Fruit fly (Drosophila melanogaster) whole organism, embryonic: ENCODE measurements around the gene CG14082.
A peak's percentile ranks its signal among the peaks of the same experiment; 100 is the strongest.

Source experiments
- Asciz ChIP-seq: fragments of 200-800 bp; sonication (Bioruptor generic); optimal IDR thresholded peaks from 2 replicates; lab custom pipeline; 2017; ENCODE audit warnings: missing biosample characterization, mild to moderate bottlenecking, missing genetic modification characterization, missing genetic modification reagents
- BEAF-32 ChIP-seq: fragments of 200-800 bp; sonication (Bioruptor generic); optimal IDR thresholded peaks from 3 replicates; lab custom pipeline; 2017; ENCODE audit warnings: missing biosample characterization, missing genetic modification characterization, mild to moderate bottlenecking, moderate library complexity, missing genetic modification reagents
- CG10321 ChIP-seq: fragments of 200-800 bp; sonication (Bioruptor generic); IDR thresholded peaks from 2 replicates; pipeline ENCODE4 v1.3.6; 2022; ENCODE audit warnings: missing biosample characterization, missing genetic modification characterization
- CG10959 ChIP-seq: fragments of 200-800 bp; sonication (Bioruptor generic); IDR thresholded peaks from 2 replicates; pipeline ENCODE4 v1.3.6; 2022; ENCODE audit warnings: missing biosample characterization, missing genetic modification characterization
- CG11085 ChIP-seq: fragments of 200-800 bp; sonication (Bioruptor generic); IDR thresholded peaks from 2 replicates; pipeline ENCODE4 v1.3.6; 2022; ENCODE audit warnings: missing biosample characterization, missing genetic modification characterization
- CG12071 ChIP-seq: fragments of 200-800 bp; sonication (Bioruptor generic); optimal IDR thresholded peaks from 3 replicates; lab custom pipeline; 2018; ENCODE audit warnings: missing biosample characterization, mild to moderate bottlenecking, missing genetic modification characterization
- CG1647 ChIP-seq: fragments of 200-800 bp; sonication (Bioruptor generic); optimal IDR thresholded peaks from 3 replicates; lab custom pipeline; 2016; ENCODE audit warnings: missing biosample characterization, missing genetic modification characterization
- CG17328 ChIP-seq: fragments of 200-800 bp; sonication (Bioruptor generic); IDR thresholded peaks from 2 replicates; pipeline ENCODE4 v1.3.6; 2022; ENCODE audit warnings: missing biosample characterization, missing genetic modification characterization
- CG2116 ChIP-seq: fragments of 200-800 bp; sonication (Bioruptor generic); optimal IDR thresholded peaks from 3 replicates; lab custom pipeline; 2018; ENCODE audit warnings: missing biosample characterization, mild to moderate bottlenecking, missing genetic modification characterization
- CG2678 ChIP-seq: fragments of 200-800 bp; sonication (Bioruptor generic); optimal IDR thresholded peaks from 3 replicates; lab custom pipeline; 2019; ENCODE audit warnings: missing biosample characterization, mild to moderate bottlenecking, missing genetic modification characterization, moderate library complexity
- CG2712 ChIP-seq: fragments of 200-800 bp; optimal IDR thresholded peaks from 3 replicates; lab custom pipeline; 2019; ENCODE audit warnings: missing biosample characterization, mild to moderate bottlenecking, missing genetic modification characterization, moderate library complexity
- CG30020 ChIP-seq: fragments of 200-800 bp; optimal IDR thresholded peaks from 2 replicates; lab custom pipeline; 2019; ENCODE audit warnings: missing biosample characterization, mild to moderate bottlenecking, missing genetic modification characterization, moderate library complexity
- CG30403 ChIP-seq: fragments of 200-800 bp; sonication (Bioruptor generic); optimal IDR thresholded peaks from 3 replicates; lab custom pipeline; 2016; ENCODE audit warnings: missing biosample characterization, missing genetic modification characterization
- CG3065 ChIP-seq: fragments of 200-800 bp; sonication (Bioruptor generic); optimal IDR thresholded peaks from 2 replicates; lab custom pipeline; 2016; ENCODE audit warnings: missing biosample characterization, missing genetic modification characterization
- CG3163 ChIP-seq: fragments of 200-800 bp; sonication (Bioruptor generic); optimal IDR thresholded peaks from 3 replicates; lab custom pipeline; 2016; ENCODE audit warnings: missing biosample characterization, missing genetic modification characterization
- CG32767 ChIP-seq: fragments of 200-800 bp; sonication (Bioruptor generic); IDR thresholded peaks from 2 replicates; pipeline ENCODE4 v1.3.6; 2022; ENCODE audit warnings: missing biosample characterization, missing genetic modification characterization
- CG32772 ChIP-seq: fragments of 200-800 bp; sonication (Bioruptor generic); IDR thresholded peaks from 2 replicates; pipeline ENCODE4 v1.3.6; 2022; ENCODE audit warnings: missing biosample characterization, missing genetic modification characterization
- CG42726 ChIP-seq: fragments of 200-800 bp; sonication (Bioruptor generic); IDR thresholded peaks from 2 replicates; pipeline ENCODE4 v1.3.6; 2022; ENCODE audit warnings: missing biosample characterization, missing genetic modification characterization; ENCODE audit not compliant: partially characterized antibody
- CG4360 ChIP-seq: fragments of 200-800 bp; sonication (Bioruptor generic); IDR thresholded peaks from 2 replicates; pipeline ENCODE4 v1.3.6; 2022; ENCODE audit warnings: missing biosample characterization, missing genetic modification characterization
- CG4854 ChIP-seq: fragments of 200-800 bp; sonication (Bioruptor generic); optimal IDR thresholded peaks from 2 replicates; lab custom pipeline; 2016; ENCODE audit warnings: missing biosample characterization, missing genetic modification characterization, inconsistent platforms
- CG8944 ChIP-seq: fragments of 200-800 bp; sonication (Bioruptor generic); optimal IDR thresholded peaks from 3 replicates; lab custom pipeline; 2016; ENCODE audit warnings: missing biosample characterization, missing genetic modification characterization
- CG9437 ChIP-seq: fragments of 200-800 bp; sonication (Bioruptor generic); optimal IDR thresholded peaks from 2 replicates; lab custom pipeline; 2018; ENCODE audit warnings: missing biosample characterization, mild to moderate bottlenecking, missing genetic modification characterization
- Dad ChIP-seq: fragments of 200-800 bp; sonication (Bioruptor generic); optimal IDR thresholded peaks from 3 replicates; lab custom pipeline; 2016; ENCODE audit warnings: missing biosample characterization, missing genetic modification characterization
- Dll ChIP-seq: fragments of 200-800 bp; sonication (Bioruptor generic); IDR thresholded peaks from 4 replicates; pipeline ENCODE4 v1.3.6; 2022; ENCODE audit warnings: missing biosample characterization, missing genetic modification characterization; ENCODE audit not compliant: partially characterized antibody
- HLH4C ChIP-seq: fragments of 200-800 bp; sonication (Bioruptor generic); IDR thresholded peaks from 3 replicates; pipeline ENCODE4 v1.3.6; 2022; ENCODE audit warnings: missing biosample characterization, missing genetic modification characterization; ENCODE audit not compliant: partially characterized antibody
- HLH54F ChIP-seq: fragments of 200-800 bp; sonication (Bioruptor generic); optimal IDR thresholded peaks from 3 replicates; lab custom pipeline; 2016; ENCODE audit warnings: missing biosample characterization, missing genetic modification characterization
- MESR4 ChIP-seq: fragments of 200-800 bp; sonication (Bioruptor generic); optimal IDR thresholded peaks from 2 replicates; lab custom pipeline; 2018; ENCODE audit warnings: missing biosample characterization, mild to moderate bottlenecking, missing genetic modification characterization, moderate library complexity
- NFAT ChIP-seq: fragments of 200-800 bp; sonication (Bioruptor generic); IDR thresholded peaks from 2 replicates; pipeline ENCODE4 v1.3.6; 2022; ENCODE audit warnings: missing biosample characterization, missing genetic modification characterization
- NK7.1 ChIP-seq: fragments of 200-800 bp; sonication (Bioruptor generic); optimal IDR thresholded peaks from 3 replicates; lab custom pipeline; 2016; ENCODE audit warnings: missing biosample characterization, missing genetic modification characterization
- Oaz ChIP-seq: fragments of 200-800 bp; sonication (Bioruptor generic); IDR thresholded peaks from 2 replicates; pipeline ENCODE4 v1.3.6; 2022; ENCODE audit warnings: missing biosample characterization, missing genetic modification characterization
- Oli ChIP-seq: fragments of 200-800 bp; sonication (Bioruptor generic); optimal IDR thresholded peaks from 2 replicates; lab custom pipeline; 2018; ENCODE audit warnings: missing biosample characterization, mild to moderate bottlenecking, missing genetic modification characterization, moderate library complexity
- Spps ChIP-seq: fragments of 200-800 bp; sonication (Bioruptor generic); optimal IDR thresholded peaks from 2 replicates; lab custom pipeline; 2018; ENCODE audit warnings: missing biosample characterization, mild to moderate bottlenecking, missing genetic modification characterization
- Tbp ChIP-seq: fragments of >200 bp; optimal IDR thresholded peaks from 2 replicates; lab custom pipeline; 2018; ENCODE audit warnings: missing biosample characterization, missing genetic modification characterization
- ab ChIP-seq: fragments of 200-800 bp; sonication (Bioruptor generic); optimal IDR thresholded peaks from 2 replicates; lab custom pipeline; 2016; ENCODE audit warnings: missing biosample characterization, missing genetic modification characterization
- bbx ChIP-seq: fragments of 200-800 bp; sonication (Bioruptor generic); IDR thresholded peaks from 2 replicates; pipeline ENCODE4 v1.3.6; 2022; ENCODE audit warnings: missing biosample characterization, missing genetic modification characterization; ENCODE audit not compliant: partially characterized antibody
- chinmo ChIP-seq: fragments of 200-800 bp; sonication (Bioruptor generic); IDR thresholded peaks from 4 replicates; pipeline ENCODE4 v1.3.6; 2022; ENCODE audit warnings: missing biosample characterization, missing genetic modification characterization; ENCODE audit not compliant: partially characterized antibody
- crol ChIP-seq: fragments of 200-800 bp; sonication (Bioruptor generic); IDR thresholded peaks from 2 replicates; pipeline ENCODE4 v1.3.6; 2022; ENCODE audit warnings: missing biosample characterization, missing genetic modification characterization
- danr ChIP-seq: fragments of 200-800 bp; sonication (Bioruptor generic); IDR thresholded peaks from 2 replicates; pipeline ENCODE4 v1.3.6; 2022; ENCODE audit warnings: missing biosample characterization, missing genetic modification characterization
- fd3F ChIP-seq: fragments of 200-800 bp; sonication (Bioruptor generic); optimal IDR thresholded peaks from 2 replicates; lab custom pipeline; 2018; ENCODE audit warnings: missing biosample characterization, mild to moderate bottlenecking, missing genetic modification characterization, moderate library complexity
- fd64A ChIP-seq: fragments of 200-800 bp; sonication (Bioruptor generic); optimal IDR thresholded peaks from 3 replicates; lab custom pipeline; 2018; ENCODE audit warnings: missing biosample characterization, mild to moderate bottlenecking, missing genetic modification characterization
- fru ChIP-seq: fragments of >200 bp; optimal IDR thresholded peaks from 2 replicates; lab custom pipeline; 2017
- gro ChIP-seq: fragments of 200-800 bp; sonication (Bioruptor generic); optimal IDR thresholded peaks from 2 replicates; lab custom pipeline; 2016; ENCODE audit warnings: missing biosample characterization, missing genetic modification characterization
- ind ChIP-seq: fragments of 200-800 bp; sonication (Bioruptor generic); optimal IDR thresholded peaks from 3 replicates; lab custom pipeline; 2016; ENCODE audit warnings: missing biosample characterization, missing genetic modification characterization
- insv ChIP-seq, 2 experiments: fragments of 200-800 bp; sonication (Bioruptor generic); optimal IDR thresholded peaks; 3 replicates each; lab custom pipeline; 2016 to 2018; ENCODE audit warnings: missing biosample characterization in 2 of 2, missing genetic modification characterization in 2 of 2
- ken ChIP-seq: fragments of 200-800 bp; sonication (Bioruptor generic); IDR thresholded peaks from 3 replicates; pipeline ENCODE4 v1.3.6; 2022; ENCODE audit warnings: missing biosample characterization, missing genetic modification characterization
- lab ChIP-seq: fragments of 200-800 bp; sonication (Bioruptor generic); optimal IDR thresholded peaks from 3 replicates; lab custom pipeline; 2017; ENCODE audit warnings: missing biosample characterization, missing genetic modification characterization, mild to moderate bottlenecking, moderate library complexity, missing genetic modification reagents
- luna ChIP-seq: fragments of 200-800 bp; sonication (Bioruptor generic); optimal IDR thresholded peaks from 2 replicates; lab custom pipeline; 2016; ENCODE audit warnings: missing biosample characterization, missing genetic modification characterization
- pros ChIP-seq: fragments of 200-800 bp; sonication (Bioruptor generic); optimal IDR thresholded peaks from 3 replicates; lab custom pipeline; 2019; ENCODE audit warnings: missing biosample characterization, mild to moderate bottlenecking, missing genetic modification characterization, moderate library complexity
- sima ChIP-seq: fragments of 200-800 bp; sonication (Bioruptor generic); optimal IDR thresholded peaks from 2 replicates; lab custom pipeline; 2016; ENCODE audit warnings: missing biosample characterization, missing genetic modification characterization
- tin ChIP-seq: fragments of 200-800 bp; sonication (Bioruptor generic); optimal IDR thresholded peaks from 3 replicates; lab custom pipeline; 2016; ENCODE audit warnings: missing biosample characterization, missing genetic modification characterization
- zf30C ChIP-seq: fragments of 200-800 bp; sonication (Bioruptor generic); optimal IDR thresholded peaks from 3 replicates; lab custom pipeline; 2018; ENCODE audit warnings: missing biosample characterization, mild to moderate bottlenecking, missing genetic modification characterization

The CG14082 gene

dm6 chr3L:19162586-19163310, 24.0 kb upstream of the CG14082 start (continued):
- TF ChIP-seq CG4854 (GFP tag; lab: Kevin White, UChicago), result no peak
- TF ChIP-seq MESR4 (GFP tag; lab: Kevin White, UChicago), result no peak
- TF ChIP-seq CG1647 (GFP tag; lab: Kevin White, UChicago), result no peak
- TF ChIP-seq CG12071, result no peak
- no peak for TF ChIP-seq CG32767
- peak; percentile 33 for TF ChIP-seq Asciz (GFP tag; lab: Kevin White, UChicago)
- peak; percentile 31 for TF ChIP-seq CG3065 (GFP tag; lab: Kevin White, UChicago)
- peak; percentile 0 for TF ChIP-seq CG2116 (GFP tag; lab: Kevin White, UChicago)
- no peak for TF ChIP-seq CG4360 (GFP tag; lab: Robert Waterston, UW)
- 0 out of 2 replicates have a peak, but pooled peaks have one; percentile 32 for TF ChIP-seq CG10959
- TF ChIP-seq Dad (GFP tag; lab: Kevin White, UChicago), result no peak
- peak; percentile 66 for TF ChIP-seq Spps (tag; lab: Kevin White, UChicago)
- no peak for TF ChIP-seq ab (GFP tag; lab: Kevin White, UChicago)
- TF ChIP-seq HLH4C (GFP tag; lab: Robert Waterston, UW), result no peak
- TF ChIP-seq CG3163 (GFP tag; lab: Kevin White, UChicago), result no peak
- TF ChIP-seq Oli (tag; lab: Kevin White, UChicago), result peak; percentile 44
- no peak for TF ChIP-seq Tbp (GFP tag; lab: Kevin White, UChicago)
- TF ChIP-seq CG30020, result peak; percentile 31
- no peak for TF ChIP-seq Dll (GFP tag; lab: Robert Waterston, UW)
- no peak for TF ChIP-seq CG10321 (GFP tag; lab: Robert Waterston, UW)
- peak; percentile 35 for TF ChIP-seq CG9437 (GFP tag; lab: Kevin White, UChicago)
- peak; percentile 94 for TF ChIP-seq CG2712
- TF ChIP-seq tin, result peak; percentile 42
- no peak for TF ChIP-seq luna
- TF ChIP-seq CG17328 (GFP tag; lab: Robert Waterston, UW), result peak; percentile 43
- TF ChIP-seq sima (GFP tag; lab: Kevin White, UChicago), result no peak
- peak; percentile 29 for TF ChIP-seq pros (GFP tag; lab: Kevin White, UChicago)
- no peak for TF ChIP-seq chinmo
- no peak for TF ChIP-seq fd3F (GFP tag; lab: Kevin White, UChicago)
- TF ChIP-seq ind (GFP tag; lab: Kevin White, UChicago), result peak; percentile 10
- TF ChIP-seq crol, result no peak
- TF ChIP-seq insv (GFP tag; optimal IDR thresholded peaks at IDR 0.05; lab: Kevin White, UChicago), result no peak
- TF ChIP-seq NK7.1 (GFP tag; lab: Kevin White, UChicago), result no peak
- no peak for TF ChIP-seq fd64A (GFP tag; lab: Kevin White, UChicago)
- TF ChIP-seq CG30403, result peak; percentile 64
- no peak for TF ChIP-seq BEAF-32 (GFP tag; lab: Kevin White, UChicago)
- TF ChIP-seq CG2678 (tag; lab: Kevin White, UChicago), result peak; percentile 78
- TF ChIP-seq HLH54F (GFP tag; lab: Kevin White, UChicago), result no peak
- TF ChIP-seq bbx (GFP tag; lab: Robert Waterston, UW), result no peak
- no peak for TF ChIP-seq fru (lab: Kevin White, UChicago)
- no peak for TF ChIP-seq ken
- no peak for TF ChIP-seq Oaz (GFP tag; lab: Robert Waterston, UW)
- TF ChIP-seq danr, result no peak
- TF ChIP-seq NFAT (GFP tag; lab: Robert Waterston, UW), result no peak
- peak; percentile 91 for TF ChIP-seq zf30C (GFP tag; lab: Kevin White, UChicago)
- no peak for TF ChIP-seq gro (GFP tag; lab: Kevin White, UChicago)
- peak; percentile 0 for TF ChIP-seq lab
- no peak for TF ChIP-seq CG11085 (GFP tag; lab: Robert Waterston, UW)
- TF ChIP-seq CG8944 (GFP tag; lab: Kevin White, UChicago), result no peak
- TF ChIP-seq CG32772 (GFP tag; lab: Robert Waterston, UW), result peak; percentile 9; the same call in 1 of the 2 replicates
- no peak for TF ChIP-seq CG42726 (GFP tag; lab: Robert Waterston, UW)
